Fruit fly (Drosophila melanogaster): Measurements from ENCODE around the gene CG4789.

Gene CG4789

dm6 chrX:16793129-16793748 lies 7.5 kb upstream of the CG4789 start (continued):
- no peak for TF ChIP-seq CG18599 (GFP tag; optimal IDR thresholded peaks at IDR 0.05)
- TF ChIP-seq CG4617 (GFP tag; optimal IDR thresholded peaks at IDR 0.05; ENCODE audit: borderline replicate concordance): no peak
- no peak for TF ChIP-seq NFAT (GFP tag; IDR thresholded peaks at IDR 0.05)
- no peak for TF ChIP-seq Lim3 (GFP tag; IDR thresholded peaks at IDR 0.05)
- no peak for TF ChIP-seq cad (GFP tag; optimal IDR thresholded peaks at IDR 0.05)
- TF ChIP-seq lov (optimal IDR thresholded peaks at IDR 0.05): no peak
- TF ChIP-seq lov (GFP tag; IDR thresholded peaks at IDR 0.05): no peak
- TF ChIP-seq Spps (tag; optimal IDR thresholded peaks at IDR 0.05): no peak
- peak; percentile 45 for TF ChIP-seq pros (GFP tag; optimal IDR thresholded peaks at IDR 0.05)
- TF ChIP-seq ttk (GFP tag; IDR thresholded peaks at IDR 0.05): no peak
- TF ChIP-seq CkIIα-i1 (GFP tag; IDR thresholded peaks at IDR 0.05): no peak
- no peak for TF ChIP-seq caup (GFP tag; optimal IDR thresholded peaks at IDR 0.05; ENCODE audit: severe bottlenecking)
- TF ChIP-seq klu (GFP tag; IDR thresholded peaks at IDR 0.05): no peak
- TF ChIP-seq sr (GFP tag; IDR thresholded peaks at IDR 0.05): no peak
- no peak for TF ChIP-seq gsb (GFP tag; IDR thresholded peaks at IDR 0.05)
- no peak for TF ChIP-seq toy (GFP tag; IDR thresholded peaks at IDR 0.05)
- no peak for TF ChIP-seq scrt (GFP tag; optimal IDR thresholded peaks at IDR 0.05)
- TF ChIP-seq CG14667 (GFP tag; IDR thresholded peaks at IDR 0.05): no peak
- no peak for TF ChIP-seq Ets97D (GFP tag; optimal IDR thresholded peaks at IDR 0.05)
- no peak for TF ChIP-seq repo (GFP tag; optimal IDR thresholded peaks at IDR 0.05)
- no peak for TF ChIP-seq CG3281 (GFP tag; optimal IDR thresholded peaks at IDR 0.05)
- TF ChIP-seq gfzf (GFP tag; optimal IDR thresholded peaks at IDR 0.05): no peak
- TF ChIP-seq Bteb2 (GFP tag; optimal IDR thresholded peaks at IDR 0.05): no peak
- no peak for TF ChIP-seq fd102C (GFP tag; optimal IDR thresholded peaks at IDR 0.05)
- no peak for TF ChIP-seq CG17359 (tag; optimal IDR thresholded peaks at IDR 0.05)
- TF ChIP-seq CG2712 (tag; optimal IDR thresholded peaks at IDR 0.05): no peak
- TF ChIP-seq CG10543 (GFP tag; optimal IDR thresholded peaks at IDR 0.05): peak; percentile 10
- no peak for TF ChIP-seq pita (GFP tag; optimal IDR thresholded peaks at IDR 0.05)
- TF ChIP-seq psq (GFP tag; optimal IDR thresholded peaks at IDR 0.05): peak; percentile 18
- TF ChIP-seq CG1233 (GFP tag; optimal IDR thresholded peaks at IDR 0.05): no peak
- TF ChIP-seq CG5953 (GFP tag; IDR thresholded peaks at IDR 0.05): no peak
- TF ChIP-seq wor (GFP tag; IDR thresholded peaks at IDR 0.05): no peak
- TF ChIP-seq CG15011 (GFP tag; optimal IDR thresholded peaks at IDR 0.05): no peak
- TF ChIP-seq zfh1 (GFP tag; IDR thresholded peaks at IDR 0.05): no peak

- TF ChIP-seq CG1832 (GFP tag; optimal IDR thresholded peaks at IDR 0.05) (peak; percentile 81), NfI (GFP tag; optimal IDR thresholded peaks at IDR 0.05) (no peak), crol (GFP tag; IDR thresholded peaks at IDR 0.05) (peak; percentile 73), sr (GFP tag; IDR thresholded peaks at IDR 0.05) (peak; percentile 73), sens (GFP tag) (peak; percentile 14)
Observed at dm6 chrX:16798166-16798565, 2.6 kb upstream of the CG4789 start.

- TF ChIP-seq vvl (GFP tag; IDR thresholded peaks at IDR 0.05) (0 out of 2 replicates have a peak, but pooled peaks have one; percentile 8), CG2120 (GFP tag; optimal IDR thresholded peaks at IDR 0.05) (peak; percentile 6), HLH3B (GFP tag; IDR thresholded peaks at IDR 0.05) (0 out of 2 replicates have a peak, but pooled peaks have one; percentile 19), Taf1 (GFP tag; IDR thresholded peaks at IDR 0.05) (no peak), Med (GFP tag) (peak; percentile 60), NFAT (GFP tag; IDR thresholded peaks at IDR 0.05) (no peak), pum (GFP tag; optimal IDR thresholded peaks at IDR 0.05) (no peak), row (GFP tag; IDR thresholded peaks at IDR 0.05) (peak; percentile 28; the same call in 1 of the 3 replicates), CG9609 (GFP tag; optimal IDR thresholded peaks at IDR 0.05) (no peak), pan (optimal IDR thresholded peaks at IDR 0.05) (no peak), pan (GFP tag; optimal IDR thresholded peaks at IDR 0.05 in 1 of 2, IDR thresholded peaks at IDR 0.05 in 1 of 2) (peak in 1 of 2 experiments; percentile 17), sd (tag; optimal IDR thresholded peaks at IDR 0.05) (peak; percentile 14), ERR (GFP tag; optimal IDR thresholded peaks at IDR 0.05) (no peak), ssp (GFP tag; IDR thresholded peaks at IDR 0.05) (no peak), CG6654 (GFP tag; optimal IDR thresholded peaks at IDR 0.05) (no peak)
Observed at dm6 chrX:16799914-16800313, 816 bp upstream of the CG4789 start.

All from whole organism, embryonic.